Worm (Caenorhabditis elegans) whole organism, late embryonic: ENCODE data around the gene srh-131.

Experiments
- C08G9.2 ChIP-seq: sonication (generic microtip); optimal IDR thresholded peaks from 2 replicates; lab custom pipeline; 2016; ENCODE audit warnings: mild to moderate bottlenecking, missing genetic modification characterization, moderate library complexity, missing compliant biosample characterization
- C38D4.7 ChIP-seq: fragments of 200-800 bp; sonication (Bioruptor generic); optimal IDR thresholded peaks from 2 replicates; lab custom pipeline; 2018; ENCODE audit warnings: mild to moderate bottlenecking, missing genetic modification characterization, moderate library complexity, missing compliant biosample characterization
- F13H6.1 ChIP-seq: sonication (generic microtip); optimal IDR thresholded peaks from 2 replicates; lab custom pipeline; 2016; ENCODE audit warnings: missing genetic modification characterization, missing compliant biosample characterization
- K09A11.1 ChIP-seq: sonication (generic microtip); optimal IDR thresholded peaks from 2 replicates; lab custom pipeline; 2017; ENCODE audit warnings: antibody characterized with exemption, mild to moderate bottlenecking, missing genetic modification characterization, missing compliant biosample characterization; ENCODE audit not compliant: insufficient read depth
- ahr-1 ChIP-seq: sonication (generic microtip); optimal IDR thresholded peaks from 2 replicates; lab custom pipeline; 2016; ENCODE audit warnings: missing genetic modification characterization, missing compliant biosample characterization
- ceh-18 ChIP-seq: sonication (generic microtip); optimal IDR thresholded peaks from 2 replicates; lab custom pipeline; 2016; ENCODE audit warnings: missing genetic modification characterization, missing compliant biosample characterization
- ceh-19 ChIP-seq: fragments of 200-800 bp; sonication (Bioruptor generic); optimal IDR thresholded peaks from 2 replicates; lab custom pipeline; 2018; ENCODE audit warnings: mild to moderate bottlenecking, missing genetic modification characterization, missing compliant biosample characterization
- ceh-2 ChIP-seq: sonication (generic microtip); optimal IDR thresholded peaks from 2 replicates; lab custom pipeline; 2016; ENCODE audit warnings: missing genotype, missing genetic modification characterization, missing compliant biosample characterization
- ceh-31 ChIP-seq: sonication (generic microtip); optimal IDR thresholded peaks from 2 replicates; lab custom pipeline; 2016; ENCODE audit warnings: missing genetic modification characterization, missing compliant biosample characterization
- dmd-4 ChIP-seq: sonication (generic microtip); optimal IDR thresholded peaks from 2 replicates; lab custom pipeline; 2016; ENCODE audit warnings: borderline replicate concordance, missing genetic modification characterization, missing compliant biosample characterization
- elt-2 ChIP-seq: sonication (generic microtip); optimal IDR thresholded peaks from 2 replicates; lab custom pipeline; 2016; ENCODE audit warnings: missing genetic modification reagents, missing genetic modification characterization, missing compliant biosample characterization
- elt-4 ChIP-seq: sonication (generic microtip); optimal IDR thresholded peaks from 2 replicates; lab custom pipeline; 2016; ENCODE audit warnings: missing genetic modification characterization, missing compliant biosample characterization
- ets-4 ChIP-seq: sonication (generic microtip); optimal IDR thresholded peaks from 2 replicates; lab custom pipeline; 2016; ENCODE audit warnings: missing genetic modification characterization, missing compliant biosample characterization
- fax-1 ChIP-seq: sonication (generic microtip); optimal IDR thresholded peaks from 2 replicates; lab custom pipeline; 2016; ENCODE audit warnings: missing genotype, missing genetic modification characterization, missing compliant biosample characterization
- fkh-10 ChIP-seq: fragments of 150-350 bp; optimal IDR thresholded peaks from 2 replicates; lab custom pipeline; 2014; ENCODE audit warnings: missing biosample characterization, missing genetic modification reagents, missing genetic modification characterization
- gmeb-2 ChIP-seq: sonication (generic microtip); optimal IDR thresholded peaks from 2 replicates; lab custom pipeline; 2016; ENCODE audit warnings: missing genetic modification characterization, inconsistent platforms, missing compliant biosample characterization
- hlh-13 ChIP-seq: fragments of 200-800 bp; sonication (Bioruptor generic); optimal IDR thresholded peaks from 2 replicates; lab custom pipeline; 2018; ENCODE audit warnings: mild to moderate bottlenecking, missing genetic modification characterization, missing compliant biosample characterization
- hlh-15 ChIP-seq: sonication (generic microtip); optimal IDR thresholded peaks from 2 replicates; lab custom pipeline; 2016; ENCODE audit warnings: missing genetic modification characterization, missing compliant biosample characterization
- hlh-6 ChIP-seq: sonication (generic microtip); optimal IDR thresholded peaks from 2 replicates; lab custom pipeline; 2016; ENCODE audit warnings: missing genotype, missing genetic modification characterization, missing compliant biosample characterization
- lim-6 ChIP-seq: sonication (generic microtip); optimal IDR thresholded peaks from 2 replicates; lab custom pipeline; 2016; ENCODE audit warnings: missing genetic modification characterization, missing compliant biosample characterization
- madf-2 ChIP-seq: sonication (generic microtip); optimal IDR thresholded peaks from 2 replicates; lab custom pipeline; 2017; ENCODE audit warnings: missing genetic modification characterization, missing compliant biosample characterization
- nfya-1 ChIP-seq: sonication (generic microtip); optimal IDR thresholded peaks from 2 replicates; lab custom pipeline; 2017; ENCODE audit warnings: missing genetic modification characterization, mild to moderate bottlenecking, missing compliant biosample characterization, antibody characterized with exemption, moderate library complexity
- nhr-11 ChIP-seq: fragments of 150-350 bp; optimal IDR thresholded peaks from 2 replicates; lab custom pipeline; 2014; ENCODE audit warnings: missing biosample characterization, missing genetic modification characterization
- nhr-232 ChIP-seq: sonication (generic microtip); optimal IDR thresholded peaks from 2 replicates; lab custom pipeline; 2016; ENCODE audit warnings: missing genetic modification characterization, missing compliant biosample characterization
- npax-4 ChIP-seq: sonication (generic microtip); optimal IDR thresholded peaks from 2 replicates; lab custom pipeline; 2016; ENCODE audit warnings: missing genetic modification characterization, missing compliant biosample characterization
- pha-2 ChIP-seq: sonication (generic microtip); optimal IDR thresholded peaks from 2 replicates; lab custom pipeline; 2017; ENCODE audit warnings: mild to moderate bottlenecking, missing genetic modification characterization, missing compliant biosample characterization
- pqm-1 ChIP-seq: sonication (generic microtip); optimal IDR thresholded peaks from 2 replicates; lab custom pipeline; 2016; ENCODE audit warnings: missing genetic modification characterization, missing compliant biosample characterization
- pros-1 ChIP-seq: fragments of 150-350 bp; optimal IDR thresholded peaks from 2 replicates; lab custom pipeline; 2014; ENCODE audit warnings: missing biosample characterization, missing genetic modification reagents, missing genetic modification characterization
- rnt-1 ChIP-seq: sonication (generic microtip); optimal IDR thresholded peaks from 2 replicates; lab custom pipeline; 2016; ENCODE audit warnings: missing genetic modification characterization, missing compliant biosample characterization
- tbx-7 ChIP-seq: sonication (generic microtip); optimal IDR thresholded peaks from 2 replicates; lab custom pipeline; 2016; ENCODE audit warnings: missing genotype, missing genetic modification characterization, missing compliant biosample characterization
- unc-55 ChIP-seq: sonication (generic microtip); optimal IDR thresholded peaks from 2 replicates; lab custom pipeline; 2017; ENCODE audit warnings: missing biosample characterization, missing genetic modification reagents, missing genetic modification characterization
- ztf-16 ChIP-seq: sonication (generic microtip); optimal IDR thresholded peaks from 2 replicates; lab custom pipeline; 2017; ENCODE audit warnings: missing genetic modification characterization, missing compliant biosample characterization

The srh-131 gene

ce11 chrV:16965655-16966054, 39.6 kb upstream of the srh-131 start, which contains the start of gene efl-1 (continued):
- no peak for TF ChIP-seq fkh-10 (GFP tag; lab: Kevin White, UChicago)

DNA sequence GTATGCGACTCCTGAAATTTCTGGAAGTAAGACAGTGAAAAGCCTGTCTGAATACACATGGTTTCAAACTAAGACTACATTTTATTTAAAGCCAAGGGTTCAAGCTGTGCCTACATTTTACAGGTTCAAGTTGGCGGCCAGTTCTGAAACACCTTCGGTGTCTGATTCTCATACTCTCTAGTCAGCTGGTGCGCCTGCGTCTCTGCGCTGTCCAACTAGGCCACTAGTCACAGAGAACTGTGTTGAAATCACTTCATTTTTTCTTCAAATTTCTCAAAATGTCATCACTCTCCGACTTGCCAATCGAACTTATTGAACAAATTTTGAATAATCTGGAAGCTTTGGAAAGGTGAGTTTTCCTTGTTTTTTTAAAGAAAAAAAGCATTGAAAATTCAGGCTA, 38.7 kb upstream of the srh-131 start, which contains the start of gene fbxa-90:
Gene fbxa-90 (plus strand): TSS at position 179 of the 400 bp plus-strand sequence.
- TF ChIP-seq rnt-1 (no peak), nfya-1 (no peak), pros-1 (tag; lab: Kevin White, UChicago) (no peak), nhr-11 (tag; lab: Kevin White, UChicago) (no peak), ets-4 (tag; lab: Kevin White, UChicago) (no peak), hlh-15 (tag; lab: Kevin White, UChicago) (no peak), pha-2 (tag; lab: Kevin White, UChicago) (no peak), ceh-19 (GFP tag; lab: Kevin White, UChicago) (no peak), nhr-232 (tag; lab: Kevin White, UChicago) (no peak), pqm-1 (tag; lab: Kevin White, UChicago) (no peak), ceh-31 (tag; lab: Kevin White, UChicago) (no peak)

ce11 chrV:16972134-16972533, 33.2 kb upstream of the srh-131 start, which contains the start of gene srh-119:
Gene srh-119 (plus strand): TSS chrV:16972434.
- TF ChIP-seq ahr-1 (tag; lab: Kevin White, UChicago), result no peak
- TF ChIP-seq nfya-1, result no peak
- no peak for TF ChIP-seq lim-6 (tag; lab: Kevin White, UChicago)
- no peak for TF ChIP-seq gmeb-2 (tag; lab: Kevin White, UChicago)
- TF ChIP-seq unc-55 (GFP tag; lab: Kevin White, UChicago), result no peak
- no peak for TF ChIP-seq K09A11.1
- no peak for TF ChIP-seq pros-1 (tag; lab: Kevin White, UChicago)
- TF ChIP-seq hlh-15 (tag; lab: Kevin White, UChicago), result no peak
- TF ChIP-seq F13H6.1 (tag; lab: Kevin White, UChicago), result no peak
- no peak for TF ChIP-seq dmd-4 (tag; lab: Kevin White, UChicago)
- no peak for TF ChIP-seq ceh-18 (tag; lab: Kevin White, UChicago)
- no peak for TF ChIP-seq ztf-16 (tag; lab: Kevin White, UChicago)
- TF ChIP-seq fax-1 (tag; lab: Kevin White, UChicago), result no peak
- no peak for TF ChIP-seq madf-2 (tag; lab: Kevin White, UChicago)
- TF ChIP-seq fkh-10 (GFP tag; lab: Kevin White, UChicago), result no peak
- no peak for TF ChIP-seq tbx-7 (tag; lab: Kevin White, UChicago)
- no peak for TF ChIP-seq hlh-13 (GFP tag; lab: Kevin White, UChicago)
- TF ChIP-seq elt-4, result no peak
- TF ChIP-seq, all 69 proteins: peak for 0

- TF ChIP-seq ahr-1 (tag; lab: Kevin White, UChicago) (no peak), ztf-16 (tag; lab: Kevin White, UChicago) (no peak), hlh-6 (tag; lab: Kevin White, UChicago) (no peak), C08G9.2 (tag; lab: Kevin White, UChicago) (no peak), C38D4.7 (GFP tag; lab: Kevin White, UChicago) (no peak), elt-2 (tag; lab: Kevin White, UChicago) (no peak), hlh-13 (GFP tag; lab: Kevin White, UChicago) (no peak), elt-4 (no peak)
- TF ChIP-seq, all 69 proteins: peak for 0
These were observed 32.0 kb upstream of the srh-131 start for ce11 chrV:16973338-16973737.

- TF ChIP-seq gmeb-2 (tag; lab: Kevin White, UChicago) (no peak), nfya-1 (no peak), ceh-2 (tag; lab: Kevin White, UChicago) (no peak), F13H6.1 (tag; lab: Kevin White, UChicago) (no peak), hlh-6 (tag; lab: Kevin White, UChicago) (no peak), npax-4 (no peak)
These were observed 30.4 kb upstream of the srh-131 start, which contains the start of gene srx-54 for ce11 chrV:16974919-16975318. Gene srx-54 (plus strand): TSS chrV:16975219.
